Fruit fly (Drosophila melanogaster) whole organism, embryonic: ENCODE measurements around the gene Mo25.
A peak's percentile ranks its signal among the peaks of the same experiment; 100 is the strongest.

ENCODE experiments used
- Bteb2 ChIP-seq: fragments of 200-800 bp; sonication (Bioruptor generic); optimal IDR thresholded peaks from 2 replicates; lab custom pipeline; 2016; ENCODE audit warnings: missing biosample characterization, missing genetic modification characterization
- CG10979 ChIP-seq: fragments of 200-800 bp; sonication (Bioruptor generic); optimal IDR thresholded peaks from 2 replicates; lab custom pipeline; 2018; ENCODE audit warnings: missing biosample characterization, mild to moderate bottlenecking, missing genetic modification characterization, moderate library complexity
- CG12659 ChIP-seq: fragments of 200-800 bp; sonication (Bioruptor generic); optimal IDR thresholded peaks from 3 replicates; lab custom pipeline; 2017; ENCODE audit warnings: mild to moderate bottlenecking, missing biosample characterization, missing genetic modification reagents, missing genetic modification characterization
- CG13123 ChIP-seq: fragments of 200-800 bp; sonication (Bioruptor generic); optimal IDR thresholded peaks from 2 replicates; lab custom pipeline; 2016; ENCODE audit warnings: missing biosample characterization, missing genetic modification characterization
- CG13624 ChIP-seq: fragments of 200-800 bp; sonication (Bioruptor generic); optimal IDR thresholded peaks from 2 replicates; lab custom pipeline; 2016; ENCODE audit warnings: missing biosample characterization, missing genetic modification characterization
- CG14667 ChIP-seq: fragments of 200-800 bp; sonication (Bioruptor generic); IDR thresholded peaks from 2 replicates; pipeline ENCODE4 v1.3.6; 2022; ENCODE audit warnings: missing biosample characterization, missing genetic modification characterization
- CG14710 ChIP-seq: fragments of 200-800 bp; sonication (Bioruptor generic); optimal IDR thresholded peaks from 3 replicates; lab custom pipeline; 2019; ENCODE audit warnings: missing biosample characterization, mild to moderate bottlenecking, missing genetic modification characterization, moderate library complexity
- CG1647 ChIP-seq: fragments of 200-800 bp; sonication (Bioruptor generic); optimal IDR thresholded peaks from 3 replicates; lab custom pipeline; 2016; ENCODE audit warnings: missing biosample characterization, missing genetic modification characterization
- CG16863 ChIP-seq: fragments of 200-800 bp; sonication (Bioruptor generic); optimal IDR thresholded peaks from 3 replicates; lab custom pipeline; 2016; ENCODE audit warnings: missing biosample characterization, missing genetic modification characterization
- CG17385 ChIP-seq: fragments of 200-800 bp; sonication (Bioruptor generic); optimal IDR thresholded peaks from 3 replicates; lab custom pipeline; 2018; ENCODE audit warnings: missing biosample characterization, mild to moderate bottlenecking, missing genetic modification characterization
- CG18011 ChIP-seq: fragments of 200-800 bp; sonication (Bioruptor generic); optimal IDR thresholded peaks from 2 replicates; lab custom pipeline; 2017; ENCODE audit warnings: missing biosample characterization, missing genetic modification characterization, mild to moderate bottlenecking, moderate library complexity, missing genotype
- CG2199 ChIP-seq: fragments of 200-800 bp; sonication (Bioruptor generic); IDR thresholded peaks from 3 replicates; pipeline ENCODE4 v1.3.6; 2022; ENCODE audit warnings: missing biosample characterization, missing genetic modification characterization
- CG30020 ChIP-seq: fragments of 200-800 bp; optimal IDR thresholded peaks from 2 replicates; lab custom pipeline; 2019; ENCODE audit warnings: missing biosample characterization, mild to moderate bottlenecking, missing genetic modification characterization, moderate library complexity
- CG31388 ChIP-seq: fragments of 200-800 bp; sonication (Bioruptor generic); optimal IDR thresholded peaks from 2 replicates; lab custom pipeline; 2016; ENCODE audit warnings: missing biosample characterization, missing genetic modification characterization
- CG34224 ChIP-seq: fragments of 200-800 bp; sonication (Bioruptor generic); IDR thresholded peaks from 3 replicates; pipeline ENCODE4 v1.3.6; 2022; ENCODE audit warnings: missing biosample characterization, missing genetic modification characterization; ENCODE audit not compliant: partially characterized antibody
- CG34422 ChIP-seq: fragments of 200-800 bp; sonication (Bioruptor generic); IDR thresholded peaks from 3 replicates; pipeline ENCODE4 v1.3.6; 2022; ENCODE audit warnings: missing biosample characterization, missing genetic modification characterization
- CG4707 ChIP-seq: fragments of 200-800 bp; sonication (Bioruptor generic); optimal IDR thresholded peaks from 2 replicates; lab custom pipeline; 2018; ENCODE audit warnings: missing biosample characterization, mild to moderate bottlenecking, missing genetic modification characterization, moderate library complexity
- CG4820 ChIP-seq: fragments of 200-800 bp; sonication (Bioruptor generic); optimal IDR thresholded peaks from 3 replicates; lab custom pipeline; 2016; ENCODE audit warnings: missing biosample characterization, missing genetic modification characterization
- CG6854 ChIP-seq: fragments of 200-800 bp; sonication (Bioruptor generic); optimal IDR thresholded peaks from 3 replicates; lab custom pipeline; 2017; ENCODE audit warnings: missing biosample characterization, mild to moderate bottlenecking, missing genetic modification characterization
- CG7271 ChIP-seq: fragments of 200-800 bp; sonication (Bioruptor generic); optimal IDR thresholded peaks from 2 replicates; lab custom pipeline; 2018; ENCODE audit warnings: missing biosample characterization, mild to moderate bottlenecking, missing genetic modification characterization, moderate library complexity
- CG7556 ChIP-seq: fragments of 200-800 bp; sonication (Bioruptor generic); optimal IDR thresholded peaks from 2 replicates; lab custom pipeline; 2017; ENCODE audit warnings: missing biosample characterization, mild to moderate bottlenecking, missing genetic modification characterization
- CG9876 ChIP-seq: fragments of 200-800 bp; sonication (Bioruptor generic); optimal IDR thresholded peaks from 2 replicates; lab custom pipeline; 2016; ENCODE audit warnings: missing biosample characterization, missing genetic modification characterization
- Dad ChIP-seq: fragments of 200-800 bp; sonication (Bioruptor generic); optimal IDR thresholded peaks from 3 replicates; lab custom pipeline; 2016; ENCODE audit warnings: missing biosample characterization, missing genetic modification characterization
- Dek ChIP-seq: fragments of 200-800 bp; sonication (Bioruptor generic); optimal IDR thresholded peaks from 3 replicates; lab custom pipeline; 2019; ENCODE audit warnings: missing biosample characterization, mild to moderate bottlenecking, missing genetic modification characterization, moderate library complexity
- Dip2 ChIP-seq: fragments of 200-800 bp; sonication (Bioruptor generic); IDR thresholded peaks from 2 replicates; pipeline ENCODE4 v1.3.6; 2022; ENCODE audit warnings: missing biosample characterization, missing genetic modification characterization
- Dp ChIP-seq: fragments of 200-800 bp; sonication (Bioruptor generic); optimal IDR thresholded peaks from 2 replicates; lab custom pipeline; 2018; ENCODE audit warnings: missing biosample characterization, mild to moderate bottlenecking, missing genetic modification characterization, moderate library complexity
- Fer1 ChIP-seq: fragments of 200-800 bp; sonication (Bioruptor generic); optimal IDR thresholded peaks from 2 replicates; lab custom pipeline; 2017; ENCODE audit warnings: missing biosample characterization, mild to moderate bottlenecking, missing genetic modification characterization
- Hr3 ChIP-seq: fragments of 200-800 bp; sonication (Bioruptor generic); optimal IDR thresholded peaks from 3 replicates; lab custom pipeline; 2016; ENCODE audit warnings: missing biosample characterization, missing genetic modification characterization
- Hr39 ChIP-seq: fragments of >200 bp; optimal IDR thresholded peaks from 2 replicates; lab custom pipeline; 2017
- Lpt ChIP-seq: fragments of >200 bp; optimal IDR thresholded peaks from 2 replicates; lab custom pipeline; 2018; ENCODE audit warnings: missing biosample characterization, missing genetic modification characterization
- Optix ChIP-seq: fragments of 200-800 bp; sonication (Bioruptor generic); IDR thresholded peaks from 3 replicates; pipeline ENCODE4 v1.3.6; 2022; ENCODE audit warnings: missing biosample characterization, missing genetic modification characterization
- Spps ChIP-seq: fragments of 200-800 bp; sonication (Bioruptor generic); optimal IDR thresholded peaks from 2 replicates; lab custom pipeline; 2018; ENCODE audit warnings: missing biosample characterization, mild to moderate bottlenecking, missing genetic modification characterization
- Usf ChIP-seq: fragments of 200-800 bp; sonication (Bioruptor generic); optimal IDR thresholded peaks from 2 replicates; lab custom pipeline; 2017; ENCODE audit warnings: missing genotype, missing biosample characterization, missing genetic modification characterization
- ab ChIP-seq: fragments of 200-800 bp; sonication (Bioruptor generic); optimal IDR thresholded peaks from 2 replicates; lab custom pipeline; 2016; ENCODE audit warnings: missing biosample characterization, missing genetic modification characterization
- az2 ChIP-seq: fragments of 200-800 bp; sonication (Bioruptor generic); optimal IDR thresholded peaks from 3 replicates; lab custom pipeline; 2016; ENCODE audit warnings: missing biosample characterization, missing genetic modification characterization
- chif ChIP-seq, 2 experiments: fragments of 200-800 bp; sonication (Bioruptor generic); optimal IDR thresholded peaks; 3 replicates each; lab custom pipeline; 2016; ENCODE audit warnings: missing biosample characterization in 2 of 2, missing genetic modification characterization in 2 of 2
- crol ChIP-seq: fragments of 200-800 bp; sonication (Bioruptor generic); IDR thresholded peaks from 2 replicates; pipeline ENCODE4 v1.3.6; 2022; ENCODE audit warnings: missing biosample characterization, missing genetic modification characterization
- dpn ChIP-seq, 2 experiments: fragments of 200-800 bp; sonication (Bioruptor generic); optimal IDR thresholded peaks; 3 replicates each; lab custom pipeline; 2016; ENCODE audit warnings: missing biosample characterization in 2 of 2, missing genetic modification characterization in 2 of 2
- dysf ChIP-seq: fragments of 200-800 bp; sonication (Bioruptor generic); IDR thresholded peaks from 3 replicates; pipeline ENCODE4 v1.3.6; 2022; ENCODE audit warnings: missing biosample characterization, missing genetic modification characterization
- esg ChIP-seq: fragments of 200-800 bp; sonication (Bioruptor generic); conservative IDR thresholded peaks from 2 replicates; pipeline ENCODE4 v1.3.6; 2022; ENCODE audit warnings: missing biosample characterization, missing genetic modification characterization
- gro ChIP-seq: fragments of 200-800 bp; sonication (Bioruptor generic); optimal IDR thresholded peaks from 2 replicates; lab custom pipeline; 2016; ENCODE audit warnings: missing biosample characterization, missing genetic modification characterization
- jigr1 ChIP-seq: fragments of 200-800 bp; sonication (Bioruptor generic); IDR thresholded peaks from 3 replicates; pipeline ENCODE4 v1.3.6; 2022; ENCODE audit warnings: missing biosample characterization, missing genetic modification characterization
- jumu ChIP-seq: fragments of 200-800 bp; sonication (Bioruptor generic); optimal IDR thresholded peaks from 3 replicates; lab custom pipeline; 2016; ENCODE audit warnings: missing biosample characterization, missing genetic modification characterization
- nau ChIP-seq: fragments of 200-800 bp; sonication (Bioruptor generic); optimal IDR thresholded peaks from 3 replicates; lab custom pipeline; 2017; ENCODE audit warnings: missing biosample characterization, mild to moderate bottlenecking, missing genetic modification characterization, missing genetic modification reagents
- pita ChIP-seq: fragments of 200-800 bp; sonication (Bioruptor generic); optimal IDR thresholded peaks from 2 replicates; lab custom pipeline; 2017; ENCODE audit warnings: missing biosample characterization, mild to moderate bottlenecking, missing genetic modification characterization
- pros ChIP-seq: fragments of 200-800 bp; sonication (Bioruptor generic); optimal IDR thresholded peaks from 3 replicates; lab custom pipeline; 2019; ENCODE audit warnings: missing biosample characterization, mild to moderate bottlenecking, missing genetic modification characterization, moderate library complexity
- pzg ChIP-seq: fragments of 200-800 bp; sonication (Bioruptor generic); optimal IDR thresholded peaks from 3 replicates; lab custom pipeline; 2018; ENCODE audit warnings: missing biosample characterization, mild to moderate bottlenecking, missing genetic modification characterization, moderate library complexity
- ro ChIP-seq: fragments of 200-800 bp; sonication (Bioruptor generic); IDR thresholded peaks from 2 replicates; pipeline ENCODE4 v1.3.6; 2022; ENCODE audit warnings: missing biosample characterization, missing genetic modification characterization
- sens-2 ChIP-seq: fragments of 200-800 bp; sonication (Bioruptor generic); IDR thresholded peaks from 2 replicates; pipeline ENCODE4 v1.3.6; 2022; ENCODE audit warnings: missing biosample characterization, missing genetic modification characterization
- vnd ChIP-seq: fragments of 200-800 bp; sonication (Bioruptor generic); IDR thresholded peaks from 3 replicates; pipeline ENCODE4 v1.3.6; 2022; ENCODE audit warnings: missing biosample characterization, missing genetic modification characterization; ENCODE audit not compliant: partially characterized antibody
- zf30C ChIP-seq: fragments of 200-800 bp; sonication (Bioruptor generic); optimal IDR thresholded peaks from 3 replicates; lab custom pipeline; 2018; ENCODE audit warnings: missing biosample characterization, mild to moderate bottlenecking, missing genetic modification characterization

The Mo25 gene

DNA sequence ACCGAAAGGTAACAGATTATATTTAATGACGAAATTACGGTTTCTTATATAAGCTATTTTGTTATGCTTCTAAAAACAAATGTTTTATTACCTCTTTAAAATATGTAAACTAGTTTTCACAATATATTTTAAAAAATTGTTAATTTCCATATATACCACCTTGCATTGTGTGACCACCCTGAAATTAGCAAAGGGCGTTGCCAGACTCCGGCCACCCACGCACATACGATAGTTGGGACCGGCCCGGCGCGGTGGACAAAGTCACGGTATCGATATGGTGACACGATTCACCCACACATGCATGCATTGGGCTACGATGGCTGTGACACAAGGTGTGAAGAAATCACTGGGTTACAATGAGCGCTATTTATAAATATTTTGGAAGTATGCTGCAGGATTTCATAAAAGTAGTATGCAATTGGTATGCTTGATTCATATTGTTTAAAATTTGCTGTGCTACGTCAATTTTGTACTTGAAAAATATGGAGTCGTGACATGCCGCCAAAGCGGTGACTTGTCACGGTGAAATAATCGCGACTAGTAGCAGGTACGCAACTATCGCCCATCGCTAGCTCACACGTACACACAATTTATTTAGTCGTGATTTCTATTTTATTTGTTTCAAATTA lies 27.2 kb downstream of the Mo25 start (continued):
- TF ChIP-seq nau (GFP tag; lab: Kevin White, UChicago) (no peak), CG6854 (GFP tag; lab: Kevin White, UChicago) (no peak), CG12659 (peak; percentile 84), CG17385 (GFP tag; lab: Kevin White, UChicago) (peak; percentile 24), ab (GFP tag; lab: Kevin White, UChicago) (no peak), esg (GFP tag; lab: Robert Waterston, UW) (no peak), gro (peak; percentile 69), ro (GFP tag; lab: Robert Waterston, UW) (no peak), dpn (GFP tag; optimal IDR thresholded peaks at IDR 0.05; lab: Kevin White, UChicago) (peak; percentile 68 to 73), CG14710 (tag; lab: Kevin White, UChicago) (peak; percentile 86), pros (GFP tag; lab: Kevin White, UChicago) (no peak), Dp (GFP tag; lab: Kevin White, UChicago) (peak; percentile 47), Hr39 (lab: Kevin White, UChicago) (no peak), CG30020 (tag; lab: Kevin White, UChicago) (peak; percentile 70), CG7556 (GFP tag; lab: Kevin White, UChicago) (peak; percentile 36), CG34422 (GFP tag; lab: Robert Waterston, UW) (peak; percentile 77), CG10979 (tag; lab: Kevin White, UChicago) (no peak), Lpt (no peak), CG1647 (GFP tag; lab: Kevin White, UChicago) (peak; percentile 40), vnd (GFP tag; lab: Robert Waterston, UW) (peak; percentile 93), zf30C (GFP tag; lab: Kevin White, UChicago) (no peak), chif (GFP tag; optimal IDR thresholded peaks at IDR 0.05; lab: Kevin White, UChicago) (peak; percentile 9 to 36), crol (GFP tag; lab: Robert Waterston, UW) (no peak), Bteb2 (GFP tag; lab: Kevin White, UChicago) (peak; percentile 38), Hr3 (GFP tag; lab: Kevin White, UChicago) (peak; percentile 55), Optix (GFP tag; lab: Robert Waterston, UW) (no peak), pita (no peak), CG2199 (GFP tag; lab: Robert Waterston, UW) (0 out of 3 replicates have a peak, but pooled peaks have one; percentile 30), Fer1 (peak; percentile 3), CG18011 (GFP tag; lab: Kevin White, UChicago) (no peak), CG31388 (GFP tag; lab: Kevin White, UChicago) (no peak), CG7271 (peak; percentile 20), CG14667 (peak; percentile 36; the same call in 1 of the 2 replicates), dysf (GFP tag; lab: Robert Waterston, UW) (peak; percentile 62; the same call in 1 of the 3 replicates), sens-2 (GFP tag; lab: Robert Waterston, UW) (no peak), pzg (peak; percentile 92), CG13624 (GFP tag; lab: Kevin White, UChicago) (peak; percentile 67), Usf (GFP tag; lab: Kevin White, UChicago) (no peak), CG13123 (GFP tag; lab: Kevin White, UChicago) (peak; percentile 6), az2 (GFP tag; lab: Kevin White, UChicago) (peak; percentile 35), CG9876 (GFP tag; lab: Kevin White, UChicago) (peak; percentile 32), jigr1 (GFP tag; lab: Robert Waterston, UW) (no peak), jumu (GFP tag; lab: Kevin White, UChicago) (peak; percentile 75), CG34224 (GFP tag; lab: Robert Waterston, UW) (peak; percentile 93), Dad (GFP tag; lab: Kevin White, UChicago) (peak; percentile 64), Dip2 (GFP tag; lab: Robert Waterston, UW) (no peak), Dek (peak; percentile 68), CG4820 (GFP tag; lab: Kevin White, UChicago) (peak; percentile 26), CG16863 (GFP tag; lab: Kevin White, UChicago) (peak; percentile 60), Spps (tag; lab: Kevin White, UChicago) (no peak), CG4707 (GFP tag; lab: Kevin White, UChicago) (no peak)
